Worm (Caenorhabditis elegans): ENCODE measurements around the gene cct-7.
A peak's percentile ranks its signal among the peaks of the same experiment; 100 is the strongest.

Gene cct-7

DNA sequence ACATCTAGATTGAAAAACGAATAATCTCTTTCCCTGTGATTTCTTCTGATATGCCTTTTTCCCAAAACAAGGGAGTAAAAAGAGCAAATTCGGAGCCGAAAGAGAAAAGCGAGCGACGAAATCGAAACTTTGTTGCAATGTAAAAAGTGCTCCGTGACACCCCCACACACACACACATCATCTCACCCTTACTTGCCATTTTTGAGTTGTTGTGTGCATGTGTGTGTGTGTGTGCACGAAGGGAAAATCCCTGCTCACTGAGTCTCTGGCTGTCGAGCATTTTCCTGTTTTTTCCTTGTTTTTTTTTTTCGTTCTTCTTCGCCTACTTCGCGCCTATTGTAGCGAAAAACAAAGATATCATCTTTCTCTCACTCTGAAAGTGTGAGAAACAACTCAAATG is 15.0 kb downstream of the cct-7 start:
- TF ChIP-seq klf-2 (GFP tag; conservative IDR thresholded peaks at IDR 0.05) (no peak), ztf-29 (GFP tag; IDR thresholded peaks at IDR 0.05) (no peak), flt-1 (GFP tag; IDR thresholded peaks at IDR 0.05) (no peak), T22C8.4 (GFP tag; IDR thresholded peaks at IDR 0.05) (no peak), med-1 (GFP tag; optimal IDR thresholded peaks at IDR 0.05; ENCODE audit: insufficient read depth) (no peak), ref-1 (GFP tag; conservative IDR thresholded peaks at IDR 0.05) (no peak), cog-1 (tag; optimal IDR thresholded peaks at IDR 0.05) (no peak), ztf-23 (GFP tag; IDR thresholded peaks at IDR 0.05) (no peak), tab-1 (GFP tag; IDR thresholded peaks at IDR 0.05) (no peak)

DNA sequence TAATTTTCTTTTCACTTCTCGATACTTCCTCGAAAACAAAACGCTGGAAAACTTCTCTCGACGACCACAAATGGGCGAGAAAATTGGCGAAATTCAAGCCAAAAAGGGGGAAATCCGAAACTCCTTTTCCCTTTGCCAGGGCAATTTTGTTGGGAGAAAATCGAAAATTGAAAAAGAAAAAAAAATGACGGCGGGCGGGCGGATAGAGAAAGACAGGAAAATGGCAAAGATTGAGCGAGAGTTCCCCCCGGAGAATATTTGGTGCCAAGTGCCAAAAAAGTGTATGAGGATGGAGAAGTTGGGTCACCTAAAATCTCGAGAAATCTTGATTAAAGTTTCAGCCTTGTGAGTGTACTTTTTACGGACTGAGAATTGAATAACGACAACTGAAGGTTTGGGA is 16.3 kb downstream of the cct-7 start:
- TF ChIP-seq ref-1 (GFP tag; conservative IDR thresholded peaks at IDR 0.05) = no peak
- no peak for TF ChIP-seq ztf-29 (GFP tag; IDR thresholded peaks at IDR 0.05)
- no peak for TF ChIP-seq klf-2 (GFP tag; conservative IDR thresholded peaks at IDR 0.05)
- TF ChIP-seq flt-1 (GFP tag; IDR thresholded peaks at IDR 0.05) = no peak
- no peak for TF ChIP-seq cog-1 (tag; optimal IDR thresholded peaks at IDR 0.05)
- TF ChIP-seq tab-1 (GFP tag; IDR thresholded peaks at IDR 0.05) = no peak
- no peak for TF ChIP-seq med-1 (GFP tag; optimal IDR thresholded peaks at IDR 0.05; ENCODE audit: insufficient read depth)
- no peak for TF ChIP-seq ztf-23 (GFP tag; IDR thresholded peaks at IDR 0.05)
- TF ChIP-seq T22C8.4 (GFP tag; IDR thresholded peaks at IDR 0.05) = no peak

DNA sequence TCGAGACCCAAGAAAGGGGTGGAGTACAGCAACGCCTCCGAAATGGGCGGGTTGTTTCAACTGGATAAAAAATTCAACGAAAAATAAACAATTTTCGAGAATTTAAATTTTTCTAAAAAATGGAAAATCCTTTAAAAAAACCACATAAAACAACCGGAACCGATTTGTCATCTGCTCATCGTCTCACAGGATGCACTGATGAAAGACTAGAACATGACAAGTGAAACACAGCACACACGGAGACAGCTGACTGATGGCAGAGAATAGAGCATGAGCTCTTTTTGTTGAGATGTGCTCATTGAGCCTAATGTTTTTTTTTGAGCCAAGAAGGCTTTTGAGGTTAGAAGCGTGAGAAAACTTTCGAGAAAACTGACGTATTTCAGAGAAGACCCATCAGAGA is 17.9 kb downstream of the cct-7 start:
- TF ChIP-seq ztf-29 (GFP tag; IDR thresholded peaks at IDR 0.05) (no peak), T22C8.4 (GFP tag; IDR thresholded peaks at IDR 0.05) (no peak), ztf-23 (GFP tag; IDR thresholded peaks at IDR 0.05) (no peak), tab-1 (GFP tag; IDR thresholded peaks at IDR 0.05) (no peak), ref-1 (GFP tag; conservative IDR thresholded peaks at IDR 0.05) (no peak), med-1 (GFP tag; optimal IDR thresholded peaks at IDR 0.05; ENCODE audit: insufficient read depth) (no peak), flt-1 (GFP tag; IDR thresholded peaks at IDR 0.05) (no peak), cog-1 (tag; optimal IDR thresholded peaks at IDR 0.05) (no peak), klf-2 (GFP tag; conservative IDR thresholded peaks at IDR 0.05) (no peak)

DNA sequence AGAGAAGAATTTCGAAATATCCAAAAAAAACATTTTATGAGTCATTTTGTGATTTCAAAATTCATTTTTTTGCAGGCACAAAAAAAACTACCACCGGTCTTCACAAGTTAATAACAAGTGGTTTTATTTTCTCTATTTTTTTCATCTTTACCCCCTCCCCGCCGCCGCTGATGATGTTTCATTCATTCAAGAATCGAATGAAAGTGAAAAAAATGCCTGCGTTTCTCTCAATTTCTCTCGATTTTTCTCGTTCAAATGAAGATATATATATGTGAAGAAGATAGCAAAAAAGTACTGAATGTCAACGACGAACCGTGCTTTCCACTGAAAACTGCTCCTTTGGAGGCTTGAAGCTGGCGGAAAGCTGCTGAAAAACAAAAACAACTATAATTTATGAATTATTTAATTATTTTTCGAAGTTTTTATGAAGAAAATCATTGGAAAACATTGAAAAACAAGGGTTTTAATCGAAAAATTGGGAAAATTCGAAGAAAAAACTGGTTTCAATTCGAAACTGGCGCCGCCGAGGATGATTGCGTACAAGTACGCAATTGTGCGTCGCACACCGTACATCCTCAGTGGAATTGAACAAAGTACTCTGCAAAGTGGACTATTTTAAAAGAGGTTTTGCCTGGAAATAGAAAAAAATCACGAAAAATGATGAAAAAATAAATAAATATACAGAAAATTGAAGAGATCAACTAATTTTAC is 20.7 kb downstream of the cct-7 start, which contains the start of gene zig-11:
Gene zig-11 (minus strand): TSS at position 373 of the 711 bp plus-strand sequence.
- TF ChIP-seq cog-1 (tag; optimal IDR thresholded peaks at IDR 0.05) (peak; percentile 13), ztf-23 (GFP tag; IDR thresholded peaks at IDR 0.05) (no peak)

DNA sequence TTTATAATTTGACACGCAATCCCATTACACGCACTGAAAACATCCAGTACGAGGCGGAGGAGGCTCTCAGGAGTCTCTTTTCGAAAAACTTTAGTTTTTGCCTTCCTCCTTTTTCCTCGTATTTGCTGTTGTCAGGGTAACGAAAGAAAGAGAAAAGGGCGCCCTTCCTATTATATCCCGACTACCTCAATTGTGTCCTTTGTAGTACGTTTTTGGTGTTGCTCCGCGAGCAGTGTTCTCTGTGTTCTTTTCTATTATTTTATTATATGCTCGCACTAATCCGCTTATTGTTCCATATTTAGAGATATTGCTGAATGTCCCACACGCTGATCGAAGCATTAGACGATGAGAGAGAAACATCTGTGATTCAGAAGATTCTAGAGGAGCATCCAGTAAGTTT is 23.4 kb downstream of the cct-7 start, which contains the start of gene nphp-2:
Gene nphp-2 (plus strand): TSS at position 301 of the 400 bp plus-strand sequence.
- TF ChIP-seq klf-2 (GFP tag; conservative IDR thresholded peaks at IDR 0.05) (no peak), tab-1 (GFP tag; IDR thresholded peaks at IDR 0.05) (no peak), med-1 (GFP tag; optimal IDR thresholded peaks at IDR 0.05; ENCODE audit: insufficient read depth) (no peak), ztf-29 (GFP tag; IDR thresholded peaks at IDR 0.05) (no peak)

DNA sequence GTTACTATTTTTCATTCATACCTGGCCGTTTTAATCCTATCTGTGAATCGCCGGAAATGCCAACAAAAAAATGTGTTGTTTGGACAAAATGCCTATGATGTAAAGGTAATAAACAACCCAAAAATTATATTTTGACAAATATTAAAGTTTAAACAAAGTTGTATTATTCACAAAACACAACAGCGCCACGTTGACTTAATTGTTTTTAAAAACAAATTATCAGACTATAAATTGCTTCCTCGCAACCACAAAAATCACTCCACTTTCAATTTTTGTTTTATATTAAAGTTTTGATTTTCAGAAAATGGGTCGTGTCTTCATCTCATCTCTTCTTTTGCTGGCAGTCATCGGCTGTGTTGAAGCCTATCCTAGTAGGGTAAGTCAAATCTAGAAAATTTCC is 35.3 kb downstream of the cct-7 start, which contains the start of gene Y32G9A.5:
Gene Y32G9A.5 (plus strand): TSS at position 301 of the 400 bp plus-strand sequence.
- no peak for TF ChIP-seq flt-1 (GFP tag; IDR thresholded peaks at IDR 0.05)

DNA sequence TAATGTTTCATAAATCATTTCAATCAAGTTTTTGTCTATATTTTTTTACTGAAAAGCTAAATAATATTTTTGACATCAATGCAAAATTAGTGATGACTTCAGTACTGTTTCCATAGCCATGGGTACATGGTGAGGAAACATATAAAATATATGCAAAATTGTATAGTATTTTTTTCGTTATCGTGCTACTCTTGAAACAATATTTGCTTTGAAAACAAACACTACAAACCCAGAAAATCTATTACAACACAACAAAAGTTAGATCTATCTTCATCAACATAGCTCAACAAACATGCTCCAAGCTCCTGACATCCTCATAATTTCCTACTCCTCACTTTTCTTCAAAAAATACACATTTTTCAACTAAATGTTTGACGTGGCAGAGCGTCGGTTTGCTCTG is 36.5 kb downstream of the cct-7 start, which contains the start of gene srp-3:
Gene srp-3 (plus strand): TSS at position 301 of the 400 bp plus-strand sequence.
- TF ChIP-seq cog-1 (tag; optimal IDR thresholded peaks at IDR 0.05) (no peak), tab-1 (GFP tag; IDR thresholded peaks at IDR 0.05) (no peak), med-1 (GFP tag; optimal IDR thresholded peaks at IDR 0.05; ENCODE audit: insufficient read depth) (no peak), ztf-23 (GFP tag; IDR thresholded peaks at IDR 0.05) (no peak), ztf-29 (GFP tag; IDR thresholded peaks at IDR 0.05) (no peak), T22C8.4 (GFP tag; IDR thresholded peaks at IDR 0.05) (no peak), flt-1 (GFP tag; IDR thresholded peaks at IDR 0.05) (no peak), ref-1 (GFP tag; conservative IDR thresholded peaks at IDR 0.05) (no peak), klf-2 (GFP tag; conservative IDR thresholded peaks at IDR 0.05) (no peak)

DNA sequence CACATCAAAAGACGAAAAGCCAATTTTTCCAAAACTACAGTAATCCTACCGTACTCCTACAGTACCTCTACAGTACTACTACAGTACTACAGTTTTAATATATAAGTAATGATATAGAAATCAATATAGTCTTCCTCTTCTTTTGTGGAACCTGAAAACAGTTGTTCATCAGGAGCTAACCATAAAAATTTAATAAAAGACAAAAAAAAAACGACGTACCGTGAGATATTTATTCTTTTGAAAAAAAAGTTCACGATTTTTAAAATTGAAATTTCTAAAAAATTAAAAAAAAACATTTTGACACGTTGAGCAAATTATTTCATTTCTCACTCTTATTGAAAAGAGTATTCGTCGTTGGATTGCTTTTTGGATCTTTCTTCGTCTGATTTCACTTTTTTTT is 39.1 kb downstream of the cct-7 start, which contains the start of gene Y32G9A.3:
Gene Y32G9A.3 (plus strand): TSS at position 301 of the 400 bp plus-strand sequence.
- no peak for TF ChIP-seq ref-1 (GFP tag; conservative IDR thresholded peaks at IDR 0.05)
- no peak for TF ChIP-seq klf-2 (GFP tag; conservative IDR thresholded peaks at IDR 0.05)
- TF ChIP-seq flt-1 (GFP tag; IDR thresholded peaks at IDR 0.05) = no peak
- no peak for TF ChIP-seq med-1 (GFP tag; optimal IDR thresholded peaks at IDR 0.05; ENCODE audit: insufficient read depth)
- TF ChIP-seq cog-1 (tag; optimal IDR thresholded peaks at IDR 0.05) = no peak
- no peak for TF ChIP-seq ztf-23 (GFP tag; IDR thresholded peaks at IDR 0.05)
- TF ChIP-seq T22C8.4 (GFP tag; IDR thresholded peaks at IDR 0.05) = no peak

DNA sequence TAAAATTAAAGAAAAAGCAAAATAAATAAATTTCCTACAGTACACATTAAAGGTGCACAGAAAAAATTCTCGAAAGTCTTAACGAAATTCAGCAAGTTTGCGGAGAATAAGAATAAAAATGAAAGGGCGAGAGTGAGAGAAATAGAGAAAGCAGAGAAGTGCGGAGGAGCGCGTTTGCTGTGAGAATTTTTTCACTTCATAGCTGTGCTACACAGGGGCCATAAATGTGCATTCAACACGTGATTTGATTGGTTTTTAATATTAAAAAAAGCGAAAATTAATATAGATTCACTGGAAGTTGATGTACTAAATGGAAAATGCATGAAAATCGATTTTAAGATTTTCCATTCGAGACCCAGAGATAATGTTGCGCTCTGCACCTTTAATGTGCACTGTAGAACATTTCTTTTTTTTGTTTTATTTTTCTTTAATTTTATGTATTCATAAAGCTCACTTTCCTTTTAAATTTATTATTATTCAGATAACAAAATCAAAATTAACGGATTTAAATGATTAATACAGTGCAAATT is 46.0 kb downstream of the cct-7 start, which contains the start of gene Y32G9A.2:
Gene Y32G9A.2 (plus strand): TSS at position 480 of the 530 bp plus-strand sequence.
- no peak for TF ChIP-seq med-1 (GFP tag; optimal IDR thresholded peaks at IDR 0.05; ENCODE audit: insufficient read depth)
- TF ChIP-seq T22C8.4 (GFP tag; IDR thresholded peaks at IDR 0.05) = no peak
- no peak for TF ChIP-seq ref-1 (GFP tag; conservative IDR thresholded peaks at IDR 0.05)
- TF ChIP-seq ztf-29 (GFP tag; IDR thresholded peaks at IDR 0.05) = no peak
- no peak for TF ChIP-seq tab-1 (GFP tag; IDR thresholded peaks at IDR 0.05)
- TF ChIP-seq ztf-23 (GFP tag; IDR thresholded peaks at IDR 0.05) = no peak
- TF ChIP-seq flt-1 (GFP tag; IDR thresholded peaks at IDR 0.05) = no peak
- no peak for TF ChIP-seq cog-1 (tag; optimal IDR thresholded peaks at IDR 0.05)
- no peak for TF ChIP-seq klf-2 (GFP tag; conservative IDR thresholded peaks at IDR 0.05)

ce11 chrV:1920105-1920504 is 48.1 kb downstream of the cct-7 start, which contains the start of gene Y32G9A.12:
Gene Y32G9A.12 (minus strand): TSS chrV:1920205.
- TF ChIP-seq cog-1 (tag; optimal IDR thresholded peaks at IDR 0.05) (no peak), flt-1 (GFP tag; IDR thresholded peaks at IDR 0.05) (no peak), ztf-29 (GFP tag; IDR thresholded peaks at IDR 0.05) (no peak), ref-1 (GFP tag; conservative IDR thresholded peaks at IDR 0.05) (no peak), ztf-23 (GFP tag; IDR thresholded peaks at IDR 0.05) (no peak), tab-1 (GFP tag; IDR thresholded peaks at IDR 0.05) (no peak), T22C8.4 (GFP tag; IDR thresholded peaks at IDR 0.05) (no peak), klf-2 (GFP tag; conservative IDR thresholded peaks at IDR 0.05) (no peak), med-1 (GFP tag; optimal IDR thresholded peaks at IDR 0.05; ENCODE audit: insufficient read depth) (no peak)
